Fruit fly (Drosophila melanogaster): ENCODE data around the gene CG3097.

The CG3097 gene

DNA sequence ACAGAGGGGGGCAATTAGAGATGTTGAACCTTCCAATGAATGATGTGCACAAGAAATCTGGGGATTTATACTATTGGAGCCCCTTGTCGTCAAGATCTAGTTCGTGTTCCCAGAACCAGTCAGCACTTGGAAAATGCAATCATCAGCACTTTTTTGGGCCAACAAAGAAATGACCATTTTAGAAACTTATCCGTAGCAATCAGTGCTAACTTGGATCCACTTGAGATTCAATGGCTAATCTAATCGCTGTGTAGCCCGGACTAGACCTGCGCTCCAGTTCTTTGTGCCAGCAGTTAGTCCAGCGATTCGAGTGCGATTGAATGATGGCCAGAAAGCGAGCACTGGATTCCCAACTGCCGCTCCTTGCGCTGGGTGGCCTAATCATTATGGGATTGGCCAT is 38.1 kb downstream of the CG3097 start, which contains the start of gene CG15773:
CG15773 (plus strand) TSS at position 301 of the 400 bp plus-strand sequence.
- TF ChIP-seq CG10348 (GFP tag; IDR thresholded peaks at IDR 0.05) (no peak), CG12605 (GFP tag; IDR thresholded peaks at IDR 0.05) (no peak), Ets98B (GFP tag; IDR thresholded peaks at IDR 0.05) (no peak), CG4496 (GFP tag; IDR thresholded peaks at IDR 0.05) (no peak), EcR (GFP tag; optimal IDR thresholded peaks at IDR 0.05) (no peak), Snoo (tag; optimal IDR thresholded peaks at IDR 0.05) (no peak), Pif1A (GFP tag; optimal IDR thresholded peaks at IDR 0.05) (no peak), D1 (tag; optimal IDR thresholded peaks at IDR 0.05) (no peak), CG8159 (tag; optimal IDR thresholded peaks at IDR 0.05) (no peak), CG9948 (tag; optimal IDR thresholded peaks at IDR 0.05) (no peak), fd96Ca (GFP tag; IDR thresholded peaks at IDR 0.05) (no peak), gl (tag; optimal IDR thresholded peaks at IDR 0.05) (no peak), CG13204 (GFP tag; optimal IDR thresholded peaks at IDR 0.05) (no peak), CG14655 (GFP tag; optimal IDR thresholded peaks at IDR 0.05) (no peak), CG17806 (tag; optimal IDR thresholded peaks at IDR 0.05) (no peak), Pif1B (GFP tag; optimal IDR thresholded peaks at IDR 0.05) (no peak)

DNA sequence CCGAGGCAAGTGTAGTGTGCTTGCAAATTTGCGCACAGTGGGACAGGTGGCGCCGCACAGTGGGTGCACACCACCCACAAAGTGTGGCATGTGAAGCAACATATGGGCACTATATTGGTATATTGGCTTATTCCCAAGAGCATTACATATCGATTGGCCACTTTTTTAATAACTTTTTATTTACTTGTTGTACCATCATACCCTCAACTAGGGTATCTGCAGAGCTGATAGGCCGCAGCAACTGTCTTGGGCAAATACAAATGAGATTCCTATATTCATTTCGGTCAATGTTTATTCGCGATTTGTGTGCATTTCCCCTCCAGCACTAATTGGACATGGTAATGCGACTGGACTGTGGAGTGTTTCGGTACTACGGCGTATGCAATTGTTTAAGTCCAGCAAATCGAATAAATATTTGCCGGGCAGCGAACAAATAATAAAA is 45.8 kb downstream of the CG3097 start:
- peak; percentile 38 for TF ChIP-seq Snoo (tag; optimal IDR thresholded peaks at IDR 0.05)
- TF ChIP-seq CG13204 (GFP tag; optimal IDR thresholded peaks at IDR 0.05) = peak; percentile 29
- no peak for TF ChIP-seq EcR (GFP tag; optimal IDR thresholded peaks at IDR 0.05)
- peak; percentile 86 for TF ChIP-seq CG12605 (GFP tag; IDR thresholded peaks at IDR 0.05)
- no peak for TF ChIP-seq D1 (tag; optimal IDR thresholded peaks at IDR 0.05)
- TF ChIP-seq fd96Ca (GFP tag; IDR thresholded peaks at IDR 0.05) = peak; percentile 92
- TF ChIP-seq CG10348 (GFP tag; IDR thresholded peaks at IDR 0.05) = peak; percentile 75; the same call in 1 of the 2 replicates
- TF ChIP-seq CG15710 (tag; optimal IDR thresholded peaks at IDR 0.05) = peak; percentile 75
- peak; percentile 81 for TF ChIP-seq CG34367 (tag; optimal IDR thresholded peaks at IDR 0.05)
- peak; percentile 80 for TF ChIP-seq CG9948 (tag; optimal IDR thresholded peaks at IDR 0.05)
- TF ChIP-seq gl (tag; optimal IDR thresholded peaks at IDR 0.05) = peak; percentile 28
- peak; percentile 76 for TF ChIP-seq CG8159 (tag; optimal IDR thresholded peaks at IDR 0.05)
- peak; percentile 89 for TF ChIP-seq Ets98B (GFP tag; IDR thresholded peaks at IDR 0.05)
- TF ChIP-seq CG8301 (tag; optimal IDR thresholded peaks at IDR 0.05) = peak; percentile 75
- peak; percentile 79 for TF ChIP-seq CG17806 (tag; optimal IDR thresholded peaks at IDR 0.05)
- peak; percentile 87 for TF ChIP-seq CG14655 (GFP tag; optimal IDR thresholded peaks at IDR 0.05)
- TF ChIP-seq rn (GFP tag; IDR thresholded peaks at IDR 0.05) = peak; percentile 84
- peak; percentile 85 for TF ChIP-seq Pif1B (GFP tag; optimal IDR thresholded peaks at IDR 0.05)
- TF ChIP-seq CG32121 (GFP tag; IDR thresholded peaks at IDR 0.05) = peak; percentile 91
- peak; percentile 88 for TF ChIP-seq Pif1A (GFP tag; optimal IDR thresholded peaks at IDR 0.05)
- TF ChIP-seq CG4496 (GFP tag; IDR thresholded peaks at IDR 0.05) = peak; percentile 95

DNA sequence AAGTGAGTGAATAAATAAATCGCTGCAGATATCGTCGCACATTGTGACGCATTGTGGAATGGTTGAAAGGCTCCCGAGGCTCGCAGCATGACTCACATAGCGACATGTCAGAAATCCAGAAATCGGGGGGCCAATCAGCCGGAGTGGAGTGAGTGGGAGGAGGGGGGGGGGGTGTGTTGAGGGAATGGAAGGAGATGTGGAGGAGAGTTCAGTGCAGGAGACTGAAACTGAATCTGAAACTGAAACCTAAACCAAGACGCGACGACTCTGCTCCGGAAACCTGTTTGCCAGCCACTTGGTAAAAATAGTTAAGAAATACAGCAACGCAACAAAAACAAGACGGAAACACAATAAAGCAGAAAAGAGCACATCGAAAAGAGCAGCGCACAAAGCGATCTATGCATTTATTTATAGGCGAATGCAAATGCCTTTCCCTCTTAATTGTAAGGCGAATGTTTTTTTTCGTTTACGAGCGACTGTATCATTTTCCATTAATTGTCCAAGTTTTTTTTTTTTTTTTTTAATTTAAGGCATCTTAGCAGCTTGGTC is 46.4 kb downstream of the CG3097 start:
- peak; percentile 34 for TF ChIP-seq CG13204 (GFP tag; optimal IDR thresholded peaks at IDR 0.05)
- peak; percentile 70 for TF ChIP-seq EcR (GFP tag; optimal IDR thresholded peaks at IDR 0.05)
- no peak for TF ChIP-seq Ets98B (GFP tag; IDR thresholded peaks at IDR 0.05)
- TF ChIP-seq CG32121 (GFP tag; IDR thresholded peaks at IDR 0.05) = no peak
- TF ChIP-seq CG10348 (GFP tag; IDR thresholded peaks at IDR 0.05) = no peak
- TF ChIP-seq Snoo (tag; optimal IDR thresholded peaks at IDR 0.05) = no peak
- TF ChIP-seq fd96Ca (GFP tag; IDR thresholded peaks at IDR 0.05) = no peak
- TF ChIP-seq Pif1A (GFP tag; optimal IDR thresholded peaks at IDR 0.05) = no peak
- no peak for TF ChIP-seq CG12605 (GFP tag; IDR thresholded peaks at IDR 0.05)
- peak; percentile 22 for TF ChIP-seq gl (tag; optimal IDR thresholded peaks at IDR 0.05)
- TF ChIP-seq Pif1B (GFP tag; optimal IDR thresholded peaks at IDR 0.05) = no peak
- no peak for TF ChIP-seq CG8301 (tag; optimal IDR thresholded peaks at IDR 0.05)
- no peak for TF ChIP-seq CG8159 (tag; optimal IDR thresholded peaks at IDR 0.05)
- no peak for TF ChIP-seq CG14655 (GFP tag; optimal IDR thresholded peaks at IDR 0.05)

DNA sequence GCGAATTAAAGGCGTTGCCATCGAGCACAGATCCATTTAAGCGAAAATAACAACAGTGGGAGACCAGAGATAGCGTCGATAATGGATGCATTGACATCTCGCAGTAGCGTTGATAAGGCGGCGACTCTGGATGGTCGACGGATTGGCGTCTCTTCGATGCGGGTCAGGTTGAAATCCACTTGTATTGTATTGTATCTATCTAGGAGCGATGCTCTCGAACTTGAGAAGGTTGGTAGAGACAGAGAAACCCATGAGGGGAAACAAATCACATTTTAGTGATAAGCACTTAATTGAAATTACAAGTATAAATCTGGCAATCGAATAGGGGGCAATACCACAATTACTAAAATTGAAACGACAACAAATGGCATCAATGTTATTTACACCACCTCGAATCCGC is 47.0 kb downstream of the CG3097 start:
- TF ChIP-seq Snoo (tag; optimal IDR thresholded peaks at IDR 0.05) = no peak
- peak; percentile 84 for TF ChIP-seq EcR (GFP tag; optimal IDR thresholded peaks at IDR 0.05)

DNA sequence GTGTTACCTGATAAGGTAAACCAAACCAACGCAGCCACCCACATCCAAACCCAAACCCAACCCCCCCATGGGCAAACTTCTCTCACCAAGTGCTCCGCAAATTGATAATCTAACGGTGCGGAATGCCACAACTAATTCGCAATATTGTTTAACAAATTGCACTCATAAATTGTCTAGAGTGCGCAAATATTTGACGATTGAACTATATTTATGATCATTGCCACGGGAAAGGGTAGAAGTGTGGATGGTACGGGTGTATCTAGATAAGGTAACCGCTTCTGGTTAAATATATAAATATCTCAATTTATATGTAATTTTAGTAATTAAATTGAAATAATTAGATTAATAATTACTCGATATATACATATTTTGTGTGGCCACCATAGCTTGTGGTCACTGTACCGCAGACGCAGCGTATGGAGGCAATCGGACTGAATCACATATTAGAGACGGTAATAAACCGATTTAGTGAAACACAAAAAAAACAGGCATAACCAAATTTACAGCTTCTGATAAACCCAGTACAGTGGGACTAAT is 52.0 kb downstream of the CG3097 start:
- TF ChIP-seq CG15710 (tag; optimal IDR thresholded peaks at IDR 0.05) (peak; percentile 19), EcR (GFP tag; optimal IDR thresholded peaks at IDR 0.05) (no peak), CG13204 (GFP tag; optimal IDR thresholded peaks at IDR 0.05) (no peak), CG12605 (GFP tag; IDR thresholded peaks at IDR 0.05) (peak; percentile 45; the same call in 1 of the 2 replicates), CG8301 (tag; optimal IDR thresholded peaks at IDR 0.05) (no peak), CG8159 (tag; optimal IDR thresholded peaks at IDR 0.05) (no peak), Ets98B (GFP tag; IDR thresholded peaks at IDR 0.05) (peak; percentile 68), Pif1A (GFP tag; optimal IDR thresholded peaks at IDR 0.05) (no peak), fd96Ca (GFP tag; IDR thresholded peaks at IDR 0.05) (no peak; the same call in 2 of the 3 replicates), D1 (tag; optimal IDR thresholded peaks at IDR 0.05) (no peak), gl (tag; optimal IDR thresholded peaks at IDR 0.05) (no peak), Snoo (tag; optimal IDR thresholded peaks at IDR 0.05) (no peak), CG10348 (GFP tag; IDR thresholded peaks at IDR 0.05) (no peak), CG9948 (tag; optimal IDR thresholded peaks at IDR 0.05) (no peak), CG14655 (GFP tag; optimal IDR thresholded peaks at IDR 0.05) (no peak), Pif1B (GFP tag; optimal IDR thresholded peaks at IDR 0.05) (peak; percentile 7), CG17806 (tag; optimal IDR thresholded peaks at IDR 0.05) (no peak), CG4496 (GFP tag; IDR thresholded peaks at IDR 0.05) (0 out of 3 replicates have a peak, but pooled peaks have one; percentile 35), CG32121 (GFP tag; IDR thresholded peaks at IDR 0.05) (peak; percentile 50; the same call in 1 of the 2 replicates), rn (GFP tag; IDR thresholded peaks at IDR 0.05) (no peak), CG34367 (tag; optimal IDR thresholded peaks at IDR 0.05) (no peak)
